Fruit fly (Drosophila melanogaster): ENCODE data around the gene ssp3.
A peak's percentile ranks its signal among the peaks of the same experiment; 100 is the strongest.

Gene ssp3

dm6 chr2L:18866582-18866981 lies 77.2 kb downstream of the ssp3 start (continued):
- TF ChIP-seq CG11762 (GFP tag; optimal IDR thresholded peaks at IDR 0.05; ENCODE audit: insufficient read depth) (no peak), CG3919 (GFP tag; optimal IDR thresholded peaks at IDR 0.05) (no peak), vri (GFP tag; optimal IDR thresholded peaks at IDR 0.05) (no peak), pdm3 (GFP tag; optimal IDR thresholded peaks at IDR 0.05) (no peak), fd85E (GFP tag; optimal IDR thresholded peaks at IDR 0.05) (no peak), Sox14 (GFP tag; optimal IDR thresholded peaks at IDR 0.05) (no peak), Sox102F (GFP tag; optimal IDR thresholded peaks at IDR 0.05) (no peak), achi (GFP tag; optimal IDR thresholded peaks at IDR 0.05) (peak; percentile 62), lz (GFP tag; optimal IDR thresholded peaks at IDR 0.05) (no peak), Blimp-1 (GFP tag; optimal IDR thresholded peaks at IDR 0.05) (no peak), Gug (GFP tag; IDR thresholded peaks at IDR 0.05) (no peak)
